Worm (Caenorhabditis elegans) whole organism, L2 larva: ENCODE data around the gene F09C6.16.

Experiments
- C34F6.9 ChIP-seq: fragments of 150-350 bp; optimal IDR thresholded peaks from 2 replicates; lab custom pipeline; 2014; ENCODE audit warnings: missing biosample characterization, missing genetic modification characterization
- R02D3.7 ChIP-seq: fragments of 150-350 bp; optimal IDR thresholded peaks from 2 replicates; lab custom pipeline; 2014; ENCODE audit warnings: missing biosample characterization, missing genetic modification characterization
- ama-1 ChIP-seq: fragments of 150-350 bp; optimal IDR thresholded peaks from 2 replicates; lab custom pipeline; 2018; ENCODE audit warnings: inconsistent platforms
- dmd-4 ChIP-seq: sonication (generic microtip); optimal IDR thresholded peaks from 2 replicates; lab custom pipeline; 2017; ENCODE audit warnings: missing biosample characterization, missing genetic modification characterization
- elt-1 ChIP-seq: fragments of 150-350 bp; optimal IDR thresholded peaks from 2 replicates; lab custom pipeline; 2014; ENCODE audit warnings: missing biosample characterization, missing genetic modification characterization
- elt-3 ChIP-seq: sonication (generic microtip); optimal IDR thresholded peaks from 2 replicates; lab custom pipeline; 2017; ENCODE audit warnings: missing biosample characterization, missing genetic modification characterization
- lin-13 ChIP-seq: fragments of 150-350 bp; optimal IDR thresholded peaks from 2 replicates; lab custom pipeline; 2014; ENCODE audit warnings: missing biosample characterization, missing genetic modification reagents, missing genetic modification characterization
- nhr-23 ChIP-seq: fragments of 150-350 bp; optimal IDR thresholded peaks from 2 replicates; lab custom pipeline; 2014; ENCODE audit warnings: missing biosample characterization, missing genetic modification reagents, missing genetic modification characterization
- nhr-77 ChIP-seq: fragments of 150-350 bp; optimal IDR thresholded peaks from 2 replicates; lab custom pipeline; 2014; ENCODE audit warnings: missing biosample characterization, missing genetic modification characterization
- snpc-4 ChIP-seq: fragments of 150-350 bp; optimal IDR thresholded peaks from 2 replicates; lab custom pipeline; 2014; ENCODE audit warnings: missing biosample characterization, missing genetic modification characterization
- unc-62 ChIP-seq: fragments of 150-350 bp; optimal IDR thresholded peaks from 2 replicates; lab custom pipeline; 2014; ENCODE audit warnings: missing biosample characterization, missing genetic modification reagents, missing genetic modification characterization

DNA sequence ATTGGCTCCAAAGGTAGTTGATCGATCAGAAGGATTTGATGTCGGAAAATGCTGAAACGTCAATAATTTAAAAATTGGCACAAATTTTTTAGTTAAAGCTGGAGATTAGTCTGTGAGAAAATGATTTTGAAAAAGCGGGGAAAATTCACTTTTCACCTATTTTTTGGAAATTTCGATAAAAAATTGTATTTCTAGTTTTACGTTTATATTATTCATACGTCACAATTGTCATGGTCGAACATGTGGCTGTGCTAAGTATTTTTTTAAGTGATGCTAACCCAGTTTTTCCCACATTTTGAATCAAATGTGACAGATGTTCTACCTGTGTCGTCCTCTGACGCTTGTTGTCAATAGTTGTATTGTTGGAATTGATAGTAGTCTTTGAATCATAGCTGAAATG is 30.2 kb downstream of the F09C6.16 start:
- TF ChIP-seq lin-13 (GFP tag; lab: Kevin White, UChicago), result no peak
- no peak for TF ChIP-seq ama-1
- no peak for TF ChIP-seq elt-1 (tag; lab: Kevin White, UChicago)
- no peak for TF ChIP-seq R02D3.7 (tag; lab: Kevin White, UChicago)
- no peak for TF ChIP-seq snpc-4 (tag; lab: Kevin White, UChicago)
- no peak for TF ChIP-seq unc-62 (GFP tag; lab: Kevin White, UChicago)
- TF ChIP-seq nhr-23 (tag; lab: Kevin White, UChicago), result no peak
- TF ChIP-seq dmd-4 (tag; lab: Kevin White, UChicago), result no peak
- TF ChIP-seq elt-3 (tag; lab: Kevin White, UChicago), result no peak
- no peak for TF ChIP-seq nhr-77 (tag; lab: Kevin White, UChicago)
- TF ChIP-seq C34F6.9 (tag; lab: Kevin White, UChicago), result no peak
